Worm (Caenorhabditis elegans) whole organism, L3 larva: ENCODE results near the gene C26H9A.3.

Experiments
- ZK546.5 ChIP-seq: sonication (generic microtip); optimal IDR thresholded peaks from 2 replicates; lab custom pipeline; 2017; ENCODE audit warnings: missing biosample characterization, missing genetic modification characterization
- aly-2 ChIP-seq: fragments of 150-350 bp; optimal IDR thresholded peaks from 2 replicates; lab custom pipeline; 2014; ENCODE audit warnings: missing biosample characterization, missing genetic modification characterization
- jun-1 ChIP-seq: fragments of 150-350 bp; optimal IDR thresholded peaks from 2 replicates; lab custom pipeline; 2014; ENCODE audit warnings: missing biosample characterization, missing genetic modification reagents, missing genetic modification characterization
- pha-4 ChIP-seq: fragments of 150-350 bp; optimal IDR thresholded peaks from 2 replicates; lab custom pipeline; 2014; ENCODE audit warnings: missing biosample characterization, missing genetic modification reagents, missing genetic modification characterization
- unc-62 ChIP-seq: fragments of 150-350 bp; sonication (generic microtip); optimal IDR thresholded peaks from 4 replicates; lab custom pipeline; 2014; ENCODE audit warnings: missing biosample characterization, missing genetic modification reagents, missing genetic modification characterization

DNA sequence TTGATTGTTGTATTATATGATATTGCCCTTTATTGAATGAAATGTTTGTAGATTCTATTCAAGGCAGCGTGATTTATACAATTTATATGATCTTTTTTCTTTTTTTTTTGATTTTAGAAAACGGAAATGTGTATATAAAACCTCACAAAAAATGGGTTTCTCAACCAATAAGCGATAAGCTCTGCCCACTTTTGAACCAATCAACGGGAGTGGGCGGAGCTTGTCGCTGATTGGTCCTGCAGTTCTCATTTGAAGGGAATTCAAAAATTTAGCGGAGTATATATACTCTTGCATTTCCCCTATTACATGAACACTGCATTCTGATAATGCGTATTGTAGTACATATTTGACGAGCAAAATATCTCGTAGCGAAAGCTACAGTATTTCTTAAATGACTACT lies 11.4 kb upstream of the C26H9A.3 start:
- TF ChIP-seq unc-62 (GFP tag; lab: Kevin White, UChicago) (no peak), aly-2 (tag; lab: Kevin White, UChicago) (no peak), ZK546.5 (tag; lab: Kevin White, UChicago) (no peak), jun-1 (no peak), pha-4 (tag; lab: Kevin White, UChicago) (no peak)
